Fruit fly (Drosophila melanogaster): ENCODE measurements around the gene CG4949.

DNA sequence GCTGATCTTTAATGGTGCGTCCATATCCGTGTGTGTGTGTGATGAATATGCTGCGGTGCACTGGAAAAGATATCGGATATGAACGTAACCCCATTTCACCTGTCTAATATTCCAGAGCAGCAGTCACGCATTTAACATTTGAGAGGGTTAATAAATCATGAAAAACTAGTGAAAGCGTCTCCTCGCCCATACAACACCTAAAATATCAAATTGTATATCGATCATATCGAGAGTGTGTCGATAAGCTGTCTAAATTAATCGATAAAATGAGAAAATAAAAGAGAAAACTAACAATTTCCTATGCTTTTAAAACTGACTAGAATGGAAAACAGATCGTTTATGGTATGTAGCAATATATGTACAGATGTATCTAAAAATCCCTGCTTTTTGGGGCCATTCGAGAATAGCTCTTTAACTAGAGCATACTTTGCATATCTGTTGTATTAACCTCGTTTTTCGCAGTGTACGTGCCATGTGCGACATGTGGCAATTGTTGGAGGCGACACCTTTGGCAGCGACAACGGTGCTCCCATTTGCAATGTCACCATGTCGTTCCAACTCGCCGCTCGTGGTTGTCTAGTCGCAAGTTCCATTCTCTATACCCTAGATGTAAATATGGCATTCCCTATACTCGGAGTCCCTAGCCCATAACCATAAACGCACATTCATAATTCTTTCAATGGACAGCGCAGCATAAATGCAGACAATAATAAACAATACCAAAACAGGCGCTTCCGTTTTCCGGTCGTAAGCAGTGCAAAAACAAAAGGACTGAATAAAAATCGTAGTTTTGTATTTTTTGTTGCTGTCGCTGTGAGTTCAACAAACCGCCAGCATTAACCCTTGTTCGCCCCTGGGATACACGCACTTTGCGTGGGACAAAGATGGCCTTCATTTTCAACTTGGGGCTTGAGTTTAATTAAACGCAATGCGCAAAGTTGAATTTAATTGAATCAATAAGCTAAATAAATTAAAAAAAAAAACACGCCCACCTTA, 33.6 kb downstream of the CG4949 start:
- TF ChIP-seq CG12605 (GFP tag; IDR thresholded peaks at IDR 0.05): no peak
- no peak for TF ChIP-seq Snoo (tag; optimal IDR thresholded peaks at IDR 0.05)
- peak; percentile 46 for TF ChIP-seq CG8301 (tag; optimal IDR thresholded peaks at IDR 0.05)
- TF ChIP-seq Pif1B (GFP tag; optimal IDR thresholded peaks at IDR 0.05): no peak
- TF ChIP-seq rn (GFP tag; IDR thresholded peaks at IDR 0.05): no peak
- TF ChIP-seq CG13204 (GFP tag; optimal IDR thresholded peaks at IDR 0.05): no peak
- TF ChIP-seq EcR (GFP tag; optimal IDR thresholded peaks at IDR 0.05): peak; percentile 93
- peak; percentile 33 for TF ChIP-seq CG9948 (tag; optimal IDR thresholded peaks at IDR 0.05)
- TF ChIP-seq CG14655 (GFP tag; optimal IDR thresholded peaks at IDR 0.05): peak; percentile 78
- no peak for TF ChIP-seq fd96Ca (GFP tag; IDR thresholded peaks at IDR 0.05)
